Fruit fly (Drosophila melanogaster): ENCODE data around the gene ND-75.

DNA sequence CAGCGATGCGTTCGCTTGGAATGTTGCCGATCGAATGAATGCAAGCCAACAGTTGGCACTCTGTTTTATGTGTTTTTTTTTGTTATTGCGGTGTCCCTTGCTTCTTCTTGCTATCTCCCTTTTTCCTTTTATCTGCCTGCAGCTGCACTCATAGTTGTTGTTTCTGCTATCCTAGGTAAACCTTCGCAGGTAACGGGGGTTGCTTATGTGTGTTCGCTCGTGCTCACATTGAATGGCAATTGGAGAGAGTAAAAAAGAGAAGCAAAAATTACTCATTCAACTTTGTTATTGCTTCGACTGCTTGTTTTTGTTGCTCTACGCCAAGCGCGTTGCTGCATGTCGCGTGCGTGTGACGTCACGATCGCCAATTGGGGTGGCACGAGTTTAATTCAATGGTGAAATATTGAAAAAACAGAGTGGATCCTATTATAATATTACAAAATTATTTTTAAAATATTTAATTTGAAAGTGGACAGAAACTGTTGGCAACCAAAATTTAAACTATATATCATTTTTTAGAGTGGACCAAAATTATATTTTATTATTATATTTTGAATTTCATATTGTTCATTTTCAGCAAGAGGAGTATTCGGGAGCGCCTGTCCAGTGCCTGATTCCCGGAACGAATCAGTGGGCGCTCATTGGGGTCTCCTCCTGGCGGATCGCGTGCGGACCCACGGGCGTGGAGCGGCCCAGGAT is 20.0 kb upstream of the ND-75 start, which contains the start of gene Corp:
- TF ChIP-seq B-H1 (GFP tag; IDR thresholded peaks at IDR 0.05), result no peak
- TF ChIP-seq Rfx (GFP tag; IDR thresholded peaks at IDR 0.05), result no peak
- no peak for TF ChIP-seq CG8290 (GFP tag; optimal IDR thresholded peaks at IDR 0.05)
- TF ChIP-seq CG8290 (tag; optimal IDR thresholded peaks at IDR 0.05), result no peak
- no peak for TF ChIP-seq zfh1 (GFP tag; IDR thresholded peaks at IDR 0.05)
- TF ChIP-seq usp (GFP tag; optimal IDR thresholded peaks at IDR 0.05), result no peak
- no peak for TF ChIP-seq CG17612 (GFP tag; IDR thresholded peaks at IDR 0.05)
- no peak for TF ChIP-seq sc (optimal IDR thresholded peaks at IDR 0.05)
- TF ChIP-seq sc (GFP tag; optimal IDR thresholded peaks at IDR 0.05), result peak; percentile 10
- no peak for TF ChIP-seq Dp (GFP tag; optimal IDR thresholded peaks at IDR 0.05)
- TF ChIP-seq dm (GFP tag; optimal IDR thresholded peaks at IDR 0.05), result no peak
- TF ChIP-seq Hr51 (GFP tag; optimal IDR thresholded peaks at IDR 0.05), result peak in 1 of 2 experiments; percentile 74
- no peak for TF ChIP-seq ems (GFP tag; optimal IDR thresholded peaks at IDR 0.05)
